Fruit fly (Drosophila melanogaster): ENCODE data around the gene CG7968.
A peak's percentile ranks its signal among the peaks of the same experiment; 100 is the strongest.

Gene CG7968

dm6 chr2L:13838647-13839390, 10.4 kb upstream of the CG7968 start (continued):
- TF ChIP-seq so (GFP tag; IDR thresholded peaks at IDR 0.05), result no peak
- TF ChIP-seq Awh (GFP tag; IDR thresholded peaks at IDR 0.05), result peak; percentile 68; the same call in 1 of the 2 replicates
- no peak for TF ChIP-seq Dll (GFP tag; IDR thresholded peaks at IDR 0.05; ENCODE audit: partially characterized antibody)
- peak; percentile 2 for TF ChIP-seq Xbp1 (GFP tag; optimal IDR thresholded peaks at IDR 0.05)
- no peak for TF ChIP-seq her (GFP tag; optimal IDR thresholded peaks at IDR 0.05)
- TF ChIP-seq Ets65A (GFP tag), result no peak
- no peak for TF ChIP-seq Lhr (GFP tag; optimal IDR thresholded peaks at IDR 0.05)
- TF ChIP-seq CG17802 (tag; optimal IDR thresholded peaks at IDR 0.05), result no peak
- peak; percentile 38 for TF ChIP-seq CG18262 (tag; optimal IDR thresholded peaks at IDR 0.05)
- no peak for TF ChIP-seq CG9609 (GFP tag; optimal IDR thresholded peaks at IDR 0.05)
- TF ChIP-seq CG12769 (tag; optimal IDR thresholded peaks at IDR 0.05), result peak; percentile 3
- peak; percentile 11 for TF ChIP-seq schlank (tag; optimal IDR thresholded peaks at IDR 0.05)
- TF ChIP-seq CG4854 (GFP tag; optimal IDR thresholded peaks at IDR 0.05), result no peak
- peak; percentile 25 for TF ChIP-seq CG3281 (GFP tag; optimal IDR thresholded peaks at IDR 0.05)
- TF ChIP-seq Hmr (GFP tag; optimal IDR thresholded peaks at IDR 0.05), result peak; percentile 18
- TF ChIP-seq tin (GFP tag; optimal IDR thresholded peaks at IDR 0.05), result no peak
- TF ChIP-seq NC2β (GFP tag; optimal IDR thresholded peaks at IDR 0.05), result peak; percentile 23
- TF ChIP-seq CG9727 (GFP tag; optimal IDR thresholded peaks at IDR 0.05), result peak; percentile 33
- TF ChIP-seq CG1792 (GFP tag; optimal IDR thresholded peaks at IDR 0.05), result peak; percentile 5
- TF ChIP-seq dmrt99B (tag; optimal IDR thresholded peaks at IDR 0.05), result peak; percentile 37
- peak; percentile 78 for TF ChIP-seq CG4360 (GFP tag; IDR thresholded peaks at IDR 0.05)
- peak; percentile 1 for TF ChIP-seq CG9437 (GFP tag; optimal IDR thresholded peaks at IDR 0.05)
- TF ChIP-seq croc (GFP tag; conservative IDR thresholded peaks at IDR 0.05), result no peak
- TF ChIP-seq Oli (tag; optimal IDR thresholded peaks at IDR 0.05), result peak; percentile 12
- peak; percentile 29; the same call in 1 of the 2 replicates for TF ChIP-seq CG32532 (GFP tag; IDR thresholded peaks at IDR 0.05)
- peak; percentile 54 for TF ChIP-seq PHDP (tag; optimal IDR thresholded peaks at IDR 0.05)
- peak; percentile 5 for TF ChIP-seq MTF-1 (GFP tag; optimal IDR thresholded peaks at IDR 0.05; ENCODE audit: borderline replicate concordance)
- TF ChIP-seq br (optimal IDR thresholded peaks at IDR 0.05), result no peak
- 0 out of 3 replicates have a peak, but pooled peaks have one; percentile 14 for TF ChIP-seq tgo (GFP tag; IDR thresholded peaks at IDR 0.05)
- peak; percentile 0 for TF ChIP-seq CG10543 (GFP tag; optimal IDR thresholded peaks at IDR 0.05)
- 0 out of 3 replicates have a peak, but pooled peaks have one; percentile 29 for TF ChIP-seq Dbx (GFP tag; IDR thresholded peaks at IDR 0.05)
- TF ChIP-seq CG2199 (GFP tag; IDR thresholded peaks at IDR 0.05), result 0 out of 3 replicates have a peak, but pooled peaks have one; percentile 18
- TF ChIP-seq unc-4 (GFP tag; IDR thresholded peaks at IDR 0.05; ENCODE audit: partially characterized antibody), result no peak
- peak; percentile 24 for TF ChIP-seq CG12659 (GFP tag; optimal IDR thresholded peaks at IDR 0.05)
- TF ChIP-seq gcm (GFP tag; optimal IDR thresholded peaks at IDR 0.05), result no peak
- peak; percentile 8 for TF ChIP-seq Fer3 (tag; optimal IDR thresholded peaks at IDR 0.05)
- peak; percentile 36 for TF ChIP-seq Rfx (GFP tag; IDR thresholded peaks at IDR 0.05)
- peak; percentile 37; the same call in 1 of the 2 replicates for TF ChIP-seq ara (GFP tag; IDR thresholded peaks at IDR 0.05)
- peak; percentile 43 for TF ChIP-seq CG1603 (tag; optimal IDR thresholded peaks at IDR 0.05)
- TF ChIP-seq CG10462 (GFP tag; optimal IDR thresholded peaks at IDR 0.05), result peak; percentile 2
- no peak for TF ChIP-seq Hr78 (GFP tag; optimal IDR thresholded peaks at IDR 0.05)
- TF ChIP-seq Pdp1 (GFP tag; optimal IDR thresholded peaks at IDR 0.05), result no peak
- TF ChIP-seq CG12071 (GFP tag; optimal IDR thresholded peaks at IDR 0.05), result peak; percentile 5
- TF ChIP-seq CG15011 (GFP tag; optimal IDR thresholded peaks at IDR 0.05), result no peak
- TF ChIP-seq CG31365 (tag; optimal IDR thresholded peaks at IDR 0.05), result no peak
- TF ChIP-seq CG10366 (GFP tag; IDR thresholded peaks at IDR 0.05), result no peak
- TF ChIP-seq CG7786 (GFP tag; optimal IDR thresholded peaks at IDR 0.05), result no peak
- peak; percentile 54 for TF ChIP-seq CG13894 (tag; optimal IDR thresholded peaks at IDR 0.05)
- TF ChIP-seq sug (tag; optimal IDR thresholded peaks at IDR 0.05), result peak; percentile 41
